Fruit fly (Drosophila melanogaster) whole organism, embryonic: ENCODE measurements around the gene ninaC.

Source experiments
- CG10274 ChIP-seq: fragments of 200-800 bp; sonication (Bioruptor generic); optimal IDR thresholded peaks from 3 replicates; lab custom pipeline; 2017; ENCODE audit warnings: missing biosample characterization, mild to moderate bottlenecking, missing genetic modification characterization
- CG17186 ChIP-seq: fragments of 200-800 bp; sonication (Bioruptor generic); optimal IDR thresholded peaks from 3 replicates; lab custom pipeline; 2017; ENCODE audit warnings: missing biosample characterization, missing genetic modification reagents, missing genetic modification characterization
- CG17361 ChIP-seq: fragments of 200-800 bp; sonication (Bioruptor generic); IDR thresholded peaks from 3 replicates; pipeline ENCODE4 v1.3.6; 2022; ENCODE audit warnings: missing biosample characterization, missing genetic modification characterization
- CG17568 ChIP-seq: fragments of 200-800 bp; sonication (Bioruptor generic); optimal IDR thresholded peaks from 2 replicates; lab custom pipeline; 2018; ENCODE audit warnings: missing biosample characterization, mild to moderate bottlenecking, missing genetic modification characterization, moderate library complexity
- CG2202 ChIP-seq: fragments of 200-800 bp; sonication (Bioruptor generic); optimal IDR thresholded peaks from 2 replicates; lab custom pipeline; 2018; ENCODE audit warnings: missing biosample characterization, mild to moderate bottlenecking, missing genetic modification characterization
- CG2712 ChIP-seq: fragments of 200-800 bp; optimal IDR thresholded peaks from 3 replicates; lab custom pipeline; 2019; ENCODE audit warnings: missing biosample characterization, mild to moderate bottlenecking, missing genetic modification characterization, moderate library complexity
- CG31441 ChIP-seq: fragments of 200-800 bp; sonication (Bioruptor generic); IDR thresholded peaks from 2 replicates; pipeline ENCODE4 v1.3.6; 2022; ENCODE audit warnings: missing biosample characterization, missing genetic modification characterization
- CG3726 ChIP-seq: fragments of 200-800 bp; sonication (Bioruptor generic); IDR thresholded peaks from 3 replicates; pipeline ENCODE4, ENCODE4 v1.3.6; 2022; ENCODE audit warnings: missing biosample characterization, missing genetic modification characterization
- CG4617 ChIP-seq: fragments of 200-800 bp; sonication (Bioruptor generic); optimal IDR thresholded peaks from 3 replicates; lab custom pipeline; 2016; ENCODE audit warnings: missing biosample characterization, missing genetic modification characterization, borderline replicate concordance
- CG4707 ChIP-seq: fragments of 200-800 bp; sonication (Bioruptor generic); optimal IDR thresholded peaks from 2 replicates; lab custom pipeline; 2018; ENCODE audit warnings: missing biosample characterization, mild to moderate bottlenecking, missing genetic modification characterization, moderate library complexity
- CG6765 ChIP-seq: fragments of 200-800 bp; sonication (Bioruptor generic); optimal IDR thresholded peaks from 3 replicates; lab custom pipeline; 2017; ENCODE audit warnings: missing biosample characterization, mild to moderate bottlenecking, missing genetic modification characterization
- CG7372 ChIP-seq: fragments of 200-800 bp; sonication (Bioruptor generic); IDR thresholded peaks from 2 replicates; pipeline ENCODE4 v1.3.6; 2022; ENCODE audit warnings: missing biosample characterization, missing genetic modification characterization
- CG8281 ChIP-seq: fragments of 200-800 bp; sonication (Bioruptor generic); optimal IDR thresholded peaks from 2 replicates; lab custom pipeline; 2018; ENCODE audit warnings: missing biosample characterization, mild to moderate bottlenecking, missing genetic modification characterization, moderate library complexity
- CG9797 ChIP-seq: fragments of 200-800 bp; sonication (Bioruptor generic); optimal IDR thresholded peaks from 3 replicates; lab custom pipeline; 2018; ENCODE audit warnings: missing biosample characterization, mild to moderate bottlenecking, missing genetic modification characterization
- Camta ChIP-seq: fragments of 200-800 bp; sonication (Bioruptor generic); optimal IDR thresholded peaks from 2 replicates; lab custom pipeline; 2016; ENCODE audit warnings: missing biosample characterization, missing genetic modification characterization
- Dref ChIP-seq: fragments of 200-800 bp; sonication (Bioruptor generic); IDR thresholded peaks from 2 replicates; pipeline ENCODE4 v1.3.6; 2022; ENCODE audit warnings: missing biosample characterization, missing genetic modification characterization
- Elba2 ChIP-seq: fragments of 200-800 bp; sonication (Bioruptor generic); optimal IDR thresholded peaks from 3 replicates; lab custom pipeline; 2016; ENCODE audit warnings: missing biosample characterization, missing genetic modification characterization
- Fer1 ChIP-seq: fragments of 200-800 bp; sonication (Bioruptor generic); optimal IDR thresholded peaks from 2 replicates; lab custom pipeline; 2017; ENCODE audit warnings: missing biosample characterization, mild to moderate bottlenecking, missing genetic modification characterization
- H15 ChIP-seq: fragments of 200-800 bp; sonication (Bioruptor generic); IDR thresholded peaks from 3 replicates; pipeline ENCODE4 v1.3.6; 2022; ENCODE audit warnings: missing biosample characterization, missing genetic modification characterization
- Hand ChIP-seq: fragments of 200-800 bp; sonication (Bioruptor generic); optimal IDR thresholded peaks from 2 replicates; lab custom pipeline; 2017; ENCODE audit warnings: mild to moderate bottlenecking, missing biosample characterization, missing genetic modification reagents, missing genetic modification characterization
- HmgD ChIP-seq: fragments of 200-800 bp; sonication (Bioruptor generic); optimal IDR thresholded peaks from 3 replicates; lab custom pipeline; 2016; ENCODE audit warnings: missing biosample characterization, missing genetic modification characterization
- Lhr ChIP-seq: fragments of 200-800 bp; sonication (Bioruptor generic); optimal IDR thresholded peaks from 3 replicates; lab custom pipeline; 2017; ENCODE audit warnings: mild to moderate bottlenecking, missing biosample characterization, missing genetic modification reagents, missing genetic modification characterization
- Oli ChIP-seq: fragments of 200-800 bp; sonication (Bioruptor generic); optimal IDR thresholded peaks from 2 replicates; lab custom pipeline; 2018; ENCODE audit warnings: missing biosample characterization, mild to moderate bottlenecking, missing genetic modification characterization, moderate library complexity
- PHDP ChIP-seq: fragments of 200-800 bp; sonication (Bioruptor generic); optimal IDR thresholded peaks from 3 replicates; lab custom pipeline; 2018; ENCODE audit warnings: missing biosample characterization, mild to moderate bottlenecking, missing genetic modification characterization, moderate library complexity
- Rfx ChIP-seq: fragments of 200-800 bp; sonication (Bioruptor generic); IDR thresholded peaks from 2 replicates; pipeline ENCODE4 v1.3.6; 2022; ENCODE audit warnings: missing biosample characterization, missing genetic modification characterization
- Scr ChIP-seq: fragments of 200-800 bp; sonication (Bioruptor generic); IDR thresholded peaks from 2 replicates; pipeline ENCODE4 v1.3.6; 2022; ENCODE audit warnings: missing biosample characterization, missing genetic modification characterization; ENCODE audit not compliant: partially characterized antibody
- Trl ChIP-seq, 3 experiments: fragments of >200 bp in 2 of 3; fragments of 200-800 bp in 1 of 3; sonication (Bioruptor generic) in 1 of 3; optimal IDR thresholded peaks; 2 replicates in 1 of 3; 3 replicates in 2 of 3; lab custom pipeline; 2016 to 2017; ENCODE audit warnings: missing biosample characterization in 1 of 3, missing genetic modification characterization in 1 of 3
- ab ChIP-seq: fragments of 200-800 bp; sonication (Bioruptor generic); optimal IDR thresholded peaks from 2 replicates; lab custom pipeline; 2016; ENCODE audit warnings: missing biosample characterization, missing genetic modification characterization
- ase ChIP-seq: fragments of 200-800 bp; sonication (Bioruptor generic); IDR thresholded peaks from 3 replicates; pipeline ENCODE4 v1.3.6; 2022; ENCODE audit warnings: missing biosample characterization, missing genetic modification characterization
- ato ChIP-seq: fragments of 200-800 bp; sonication (Bioruptor generic); IDR thresholded peaks from 2 replicates; pipeline ENCODE4 v1.3.6; 2022; ENCODE audit warnings: missing biosample characterization, missing genetic modification characterization; ENCODE audit not compliant: partially characterized antibody
- dan ChIP-seq: fragments of 200-800 bp; sonication (Bioruptor generic); IDR thresholded peaks from 2 replicates; pipeline ENCODE4 v1.3.6; 2022; ENCODE audit warnings: missing biosample characterization, missing genetic modification characterization
- dpn ChIP-seq, 2 experiments: fragments of 200-800 bp; sonication (Bioruptor generic); optimal IDR thresholded peaks; 3 replicates each; lab custom pipeline; 2016; ENCODE audit warnings: missing biosample characterization in 2 of 2, missing genetic modification characterization in 2 of 2
- emc ChIP-seq: fragments of 200-800 bp; sonication (Bioruptor generic); optimal IDR thresholded peaks from 2 replicates; lab custom pipeline; 2016; ENCODE audit warnings: missing biosample characterization, missing genetic modification characterization
- fd3F ChIP-seq: fragments of 200-800 bp; sonication (Bioruptor generic); optimal IDR thresholded peaks from 2 replicates; lab custom pipeline; 2018; ENCODE audit warnings: missing biosample characterization, mild to moderate bottlenecking, missing genetic modification characterization, moderate library complexity
- grau ChIP-seq: fragments of 200-800 bp; optimal IDR thresholded peaks from 3 replicates; lab custom pipeline; 2019; ENCODE audit warnings: missing biosample characterization, mild to moderate bottlenecking, missing genetic modification characterization, moderate library complexity
- gt ChIP-seq: fragments of 200-800 bp; sonication (Bioruptor generic); IDR thresholded peaks from 2 replicates; pipeline ENCODE4 v1.3.6; 2022; ENCODE audit warnings: missing biosample characterization, missing genetic modification characterization
- h ChIP-seq: fragments of >200 bp; optimal IDR thresholded peaks from 2 replicates; lab custom pipeline; 2017
- kah ChIP-seq: fragments of 200-800 bp; sonication (Bioruptor generic); optimal IDR thresholded peaks from 2 replicates; lab custom pipeline; 2018; ENCODE audit warnings: missing biosample characterization, mild to moderate bottlenecking, missing genetic modification characterization
- lilli ChIP-seq: fragments of 200-800 bp; sonication (Bioruptor generic); optimal IDR thresholded peaks from 3 replicates; lab custom pipeline; 2016; ENCODE audit warnings: missing biosample characterization, missing genetic modification characterization
- lmd ChIP-seq: fragments of 200-800 bp; sonication (Bioruptor generic); IDR thresholded peaks from 2 replicates; pipeline ENCODE4 v1.3.6; 2022; ENCODE audit warnings: missing biosample characterization, missing genetic modification characterization
- nerfin-1 ChIP-seq: fragments of 200-800 bp; sonication (Bioruptor generic); optimal IDR thresholded peaks from 3 replicates; lab custom pipeline; 2019; ENCODE audit warnings: missing biosample characterization, mild to moderate bottlenecking, missing genetic modification characterization, moderate library complexity
- org-1 ChIP-seq: fragments of 200-800 bp; sonication (Bioruptor generic); optimal IDR thresholded peaks from 2 replicates; lab custom pipeline; 2017; ENCODE audit warnings: missing biosample characterization, missing genetic modification characterization
- pnt ChIP-seq: fragments of 200-800 bp; sonication (Bioruptor generic); optimal IDR thresholded peaks from 3 replicates; lab custom pipeline; 2016; ENCODE audit warnings: missing biosample characterization, missing genetic modification characterization
- sqz ChIP-seq: fragments of 200-800 bp; sonication (Bioruptor generic); optimal IDR thresholded peaks from 3 replicates; lab custom pipeline; 2018; ENCODE audit warnings: missing biosample characterization, mild to moderate bottlenecking, missing genetic modification characterization
- tgo ChIP-seq: fragments of 200-800 bp; sonication (Bioruptor generic); IDR thresholded peaks from 3 replicates; pipeline ENCODE4 v1.3.6; 2022; ENCODE audit warnings: missing biosample characterization, missing genetic modification characterization
- tll ChIP-seq, 2 experiments: fragments of 200-800 bp in 1 of 2; fragments of >200 bp in 1 of 2; sonication (Bioruptor generic) in 1 of 2; optimal IDR thresholded peaks; 2 replicates each; lab custom pipeline; 2017 to 2019; ENCODE audit warnings: missing biosample characterization in 2 of 2, missing genetic modification characterization in 2 of 2, mild to moderate bottlenecking in 1 of 2, moderate library complexity in 1 of 2
- toy ChIP-seq: fragments of 200-800 bp; sonication (Bioruptor generic); IDR thresholded peaks from 2 replicates; pipeline ENCODE4 v1.3.6; 2022; ENCODE audit warnings: missing biosample characterization, missing genetic modification characterization
- unc-4 ChIP-seq: fragments of 200-800 bp; sonication (Bioruptor generic); IDR thresholded peaks from 2 replicates; pipeline ENCODE4 v1.3.6; 2022; ENCODE audit warnings: missing biosample characterization, missing genetic modification characterization; ENCODE audit not compliant: partially characterized antibody
- vfl ChIP-seq: fragments of 200-800 bp; sonication (Bioruptor generic); optimal IDR thresholded peaks from 2 replicates; lab custom pipeline; 2016; ENCODE audit warnings: missing biosample characterization, missing genetic modification characterization
- z ChIP-seq: fragments of 200-800 bp; sonication (Bioruptor generic); IDR thresholded peaks from 3 replicates; pipeline ENCODE4 v1.3.6; 2022; ENCODE audit warnings: missing biosample characterization, missing genetic modification characterization
- zfh1 ChIP-seq: fragments of 200-800 bp; sonication (Bioruptor generic); IDR thresholded peaks from 3 replicates; pipeline ENCODE4 v1.3.6; 2022; ENCODE audit warnings: missing biosample characterization, missing genetic modification characterization

Gene ninaC

DNA sequence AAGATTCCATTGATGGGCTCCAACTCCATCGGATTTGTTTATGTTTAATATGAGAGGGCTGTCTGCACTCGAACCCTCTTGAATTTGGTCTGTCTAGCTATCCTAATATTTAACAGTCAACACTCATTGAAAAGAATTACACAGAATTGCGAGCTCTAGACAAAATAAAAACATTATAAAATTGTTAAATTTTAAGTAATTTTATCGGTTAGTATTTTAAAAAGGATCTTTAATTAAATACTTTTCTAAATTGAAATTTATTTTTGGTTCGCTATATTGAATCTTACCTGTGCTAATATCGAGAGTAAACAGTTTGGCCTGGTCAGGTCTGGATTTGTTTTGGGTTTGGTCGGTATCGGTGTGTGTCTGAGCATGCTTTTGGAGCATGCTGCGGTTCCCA, 24.1 kb downstream of the ninaC start (continued):
- TF ChIP-seq nerfin-1 = peak; percentile 56
- peak; percentile 66 for TF ChIP-seq H15
- 0 out of 2 replicates have a peak, but pooled peaks have one; percentile 44 for TF ChIP-seq gt (GFP tag; lab: Robert Waterston, UW)
- no peak for TF ChIP-seq ab (GFP tag; lab: Kevin White, UChicago)
- TF ChIP-seq org-1 = peak; percentile 27
- TF ChIP-seq Hand (GFP tag; lab: Kevin White, UChicago) = peak; percentile 29
- TF ChIP-seq pnt = no peak
- TF ChIP-seq ase = no peak; the same call in 2 of the 3 replicates
- no peak for TF ChIP-seq CG2202 (tag; lab: Kevin White, UChicago)
- peak; percentile 13 for TF ChIP-seq sqz (GFP tag; lab: Kevin White, UChicago)
- TF ChIP-seq CG17361 = peak; percentile 72
- TF ChIP-seq CG3726 (GFP tag; lab: Robert Waterston, UW) = no peak
- no peak for TF ChIP-seq Trl (optimal IDR thresholded peaks at IDR 0.05; lab: Kevin White, UChicago)
- no peak for TF ChIP-seq Trl (GFP tag; optimal IDR thresholded peaks at IDR 0.05; lab: Kevin White, UChicago)
- TF ChIP-seq vfl (GFP tag; lab: Kevin White, UChicago) = peak; percentile 7
- peak; percentile 96 for TF ChIP-seq grau (tag; lab: Kevin White, UChicago)
- peak; percentile 77; the same call in 2 of the 3 replicates for TF ChIP-seq zfh1 (GFP tag; lab: Robert Waterston, UW)
- TF ChIP-seq kah (GFP tag; lab: Kevin White, UChicago) = peak; percentile 8
- TF ChIP-seq lmd = peak; percentile 83
- TF ChIP-seq dan (GFP tag; lab: Robert Waterston, UW) = no peak
- TF ChIP-seq h (lab: Kevin White, UChicago) = no peak
- TF ChIP-seq PHDP (tag; lab: Kevin White, UChicago) = peak; percentile 77
- TF ChIP-seq tgo (GFP tag; lab: Robert Waterston, UW) = peak; percentile 92
- TF ChIP-seq CG17568 (GFP tag; lab: Kevin White, UChicago) = no peak
- TF ChIP-seq CG4617 (GFP tag; lab: Kevin White, UChicago) = no peak
- peak; percentile 66 for TF ChIP-seq lilli (GFP tag; lab: Kevin White, UChicago)
- peak; percentile 82 for TF ChIP-seq fd3F (GFP tag; lab: Kevin White, UChicago)
- TF ChIP-seq Dref (GFP tag; lab: Robert Waterston, UW) = no peak
- no peak for TF ChIP-seq unc-4
- peak; percentile 56 for TF ChIP-seq Fer1 (GFP tag; lab: Kevin White, UChicago)
- no peak for TF ChIP-seq CG9797 (GFP tag; lab: Kevin White, UChicago)
- TF ChIP-seq CG6765 (GFP tag; lab: Kevin White, UChicago) = peak; percentile 13
- peak; percentile 71 for TF ChIP-seq CG31441
- TF ChIP-seq z = no peak
- TF ChIP-seq Scr (GFP tag; lab: Robert Waterston, UW) = no peak
- TF ChIP-seq Rfx (GFP tag; lab: Robert Waterston, UW) = peak; percentile 87
- TF ChIP-seq CG17186 (GFP tag; lab: Kevin White, UChicago) = no peak
- TF ChIP-seq tll (GFP tag; optimal IDR thresholded peaks at IDR 0.05; lab: Kevin White, UChicago) = no peak
- TF ChIP-seq toy (GFP tag; lab: Robert Waterston, UW) = peak; percentile 46; the same call in 1 of the 2 replicates
- peak; percentile 66 for TF ChIP-seq Oli (tag; lab: Kevin White, UChicago)
- TF ChIP-seq CG2712 = peak; percentile 86
- TF ChIP-seq dpn (GFP tag; optimal IDR thresholded peaks at IDR 0.05; lab: Kevin White, UChicago) = peak; percentile 6 to 48
- TF ChIP-seq ato (GFP tag; lab: Robert Waterston, UW) = no peak
- no peak for TF ChIP-seq CG4707 (GFP tag; lab: Kevin White, UChicago)
- TF ChIP-seq HmgD (GFP tag; lab: Kevin White, UChicago) = no peak
- TF ChIP-seq Lhr (GFP tag; lab: Kevin White, UChicago) = no peak
- no peak for TF ChIP-seq emc
- TF ChIP-seq CG7372 (GFP tag; lab: Robert Waterston, UW) = peak; percentile 65; the same call in 1 of the 2 replicates
- peak; percentile 16 for TF ChIP-seq Camta (GFP tag; lab: Kevin White, UChicago)
- peak; percentile 7 for TF ChIP-seq CG8281 (tag; lab: Kevin White, UChicago)
- TF ChIP-seq Elba2 = no peak
- TF ChIP-seq CG10274 (GFP tag; lab: Kevin White, UChicago) = no peak
